Fruit fly (Drosophila melanogaster) whole organism, pupa: Measurements from ENCODE around the gene Atx2.

Experiments
- CG14655 ChIP-seq: fragments of 200-800 bp; sonication (Bioruptor generic); optimal IDR thresholded peaks from 3 replicates; lab custom pipeline; 2017; ENCODE audit warnings: mild to moderate bottlenecking, missing biosample characterization, missing genetic modification reagents, missing genetic modification characterization
- CG32121 ChIP-seq: fragments of 200-800 bp; sonication (Bioruptor generic); IDR thresholded peaks from 2 replicates; pipeline ENCODE4 v1.3.6; 2022; ENCODE audit warnings: missing biosample characterization, missing genetic modification characterization
- CG4496 ChIP-seq: fragments of 200-800 bp; sonication (Bioruptor generic); IDR thresholded peaks from 3 replicates; pipeline ENCODE4 v1.3.6; 2022; ENCODE audit warnings: missing biosample characterization, missing genetic modification characterization
- CG8159 ChIP-seq: fragments of 200-800 bp; sonication (Bioruptor generic); optimal IDR thresholded peaks from 3 replicates; lab custom pipeline; 2018; ENCODE audit warnings: missing biosample characterization, mild to moderate bottlenecking, missing genetic modification characterization, moderate library complexity
- CG8301 ChIP-seq: fragments of 200-800 bp; sonication (Bioruptor generic); optimal IDR thresholded peaks from 2 replicates; lab custom pipeline; 2018; ENCODE audit warnings: missing biosample characterization, mild to moderate bottlenecking, missing genetic modification characterization
- EcR ChIP-seq: fragments of 200-800 bp; sonication (Bioruptor generic); optimal IDR thresholded peaks from 3 replicates; lab custom pipeline; 2019; ENCODE audit warnings: missing biosample characterization, missing genetic modification characterization, mild to moderate bottlenecking, moderate library complexity, missing genetic modification reagents
- Ets98B ChIP-seq: fragments of 200-800 bp; sonication (Bioruptor generic); IDR thresholded peaks from 2 replicates; pipeline ENCODE4 v1.3.6; 2022; ENCODE audit warnings: missing biosample characterization, missing genetic modification characterization
- Pif1A ChIP-seq: fragments of 200-800 bp; sonication (Bioruptor generic); optimal IDR thresholded peaks from 3 replicates; lab custom pipeline; 2016; ENCODE audit warnings: missing biosample characterization, missing genetic modification characterization
- gl ChIP-seq: fragments of 200-800 bp; sonication (Bioruptor generic); optimal IDR thresholded peaks from 2 replicates; lab custom pipeline; 2018; ENCODE audit warnings: missing biosample characterization, mild to moderate bottlenecking, missing genetic modification characterization
- rn ChIP-seq: fragments of 200-800 bp; sonication (Bioruptor generic); IDR thresholded peaks from 2 replicates; pipeline ENCODE4 v1.3.6; 2022; ENCODE audit warnings: missing biosample characterization, missing genetic modification characterization

DNA sequence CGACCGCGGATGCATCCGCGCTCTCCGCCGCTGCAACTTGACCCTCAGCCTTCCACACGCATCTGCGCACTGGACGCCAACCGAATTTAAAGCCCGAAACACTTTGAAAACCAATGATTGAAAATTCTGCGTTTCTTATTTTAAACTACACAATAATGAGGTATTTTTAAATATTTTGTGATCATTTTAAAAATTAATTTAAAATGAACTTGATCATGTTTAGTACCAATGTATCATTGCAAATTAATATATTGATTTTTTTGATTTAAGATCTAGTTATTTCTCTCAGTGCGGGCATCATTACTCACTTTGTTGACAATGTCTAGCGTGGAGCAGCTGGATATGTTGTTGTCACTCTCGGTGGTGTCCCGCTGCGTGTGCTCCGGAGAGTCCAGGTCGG lies 41.4 kb upstream of the Atx2 start:
- TF ChIP-seq rn (no peak), CG32121 (GFP tag; lab: Robert Waterston, UW) (peak; percentile 62; the same call in 1 of the 2 replicates), EcR (GFP tag; lab: Kevin White, UChicago) (no peak), gl (tag; lab: Kevin White, UChicago) (no peak), CG14655 (GFP tag; lab: Kevin White, UChicago) (no peak), CG8159 (tag; lab: Kevin White, UChicago) (no peak), CG8301 (tag; lab: Kevin White, UChicago) (no peak), Pif1A (no peak), Ets98B (peak; percentile 41), CG4496 (peak; percentile 76; the same call in 2 of the 3 replicates)
